Fruit fly (Drosophila melanogaster) whole organism, embryonic: ENCODE measurements around the gene Shaw.

ENCODE experiments used
- CG10366 ChIP-seq: fragments of 200-800 bp; sonication (Bioruptor generic); IDR thresholded peaks from 2 replicates; pipeline ENCODE4 v1.3.6; 2022; ENCODE audit warnings: missing biosample characterization, missing genetic modification characterization
- CG10462 ChIP-seq: fragments of 200-800 bp; sonication (Bioruptor generic); optimal IDR thresholded peaks from 2 replicates; lab custom pipeline; 2016; ENCODE audit warnings: missing biosample characterization, missing genetic modification characterization
- CG10543 ChIP-seq: fragments of 200-800 bp; sonication (Bioruptor generic); optimal IDR thresholded peaks from 3 replicates; lab custom pipeline; 2017; ENCODE audit warnings: missing biosample characterization, mild to moderate bottlenecking, missing genetic modification characterization, moderate library complexity
- CG11723 ChIP-seq: fragments of 200-800 bp; sonication (Bioruptor generic); optimal IDR thresholded peaks from 2 replicates; lab custom pipeline; 2017; ENCODE audit warnings: missing biosample characterization, mild to moderate bottlenecking, missing genetic modification characterization
- CG12236 ChIP-seq: fragments of 200-800 bp; sonication (Bioruptor generic); optimal IDR thresholded peaks from 2 replicates; lab custom pipeline; 2016; ENCODE audit warnings: missing biosample characterization, missing genetic modification characterization
- CG12769 ChIP-seq: fragments of 200-800 bp; sonication (Bioruptor generic); optimal IDR thresholded peaks from 2 replicates; lab custom pipeline; 2019; ENCODE audit warnings: missing biosample characterization, mild to moderate bottlenecking, missing genetic modification characterization, moderate library complexity
- CG1647 ChIP-seq: fragments of 200-800 bp; sonication (Bioruptor generic); optimal IDR thresholded peaks from 3 replicates; lab custom pipeline; 2016; ENCODE audit warnings: missing biosample characterization, missing genetic modification characterization
- CG16813 ChIP-seq: fragments of 200-800 bp; sonication (Bioruptor generic); IDR thresholded peaks from 3 replicates; pipeline ENCODE4 v1.3.6; 2022; ENCODE audit warnings: missing biosample characterization, missing genetic modification characterization; ENCODE audit not compliant: partially characterized antibody
- CG17385 ChIP-seq: fragments of 200-800 bp; sonication (Bioruptor generic); optimal IDR thresholded peaks from 3 replicates; lab custom pipeline; 2018; ENCODE audit warnings: missing biosample characterization, mild to moderate bottlenecking, missing genetic modification characterization
- CG18599 ChIP-seq: fragments of 200-800 bp; sonication (Bioruptor generic); optimal IDR thresholded peaks from 3 replicates; lab custom pipeline; 2017; ENCODE audit warnings: missing biosample characterization, missing genetic modification characterization, mild to moderate bottlenecking, moderate library complexity, missing genetic modification reagents
- CG18619 ChIP-seq: fragments of 200-800 bp; sonication (Bioruptor generic); optimal IDR thresholded peaks from 3 replicates; lab custom pipeline; 2017; ENCODE audit warnings: missing biosample characterization, mild to moderate bottlenecking, missing genetic modification characterization
- CG2889 ChIP-seq: fragments of 200-800 bp; sonication (Bioruptor generic); IDR thresholded peaks from 3 replicates; pipeline ENCODE4 v1.3.6; 2022; ENCODE audit warnings: missing biosample characterization, missing genetic modification characterization
- CG31388 ChIP-seq: fragments of 200-800 bp; sonication (Bioruptor generic); optimal IDR thresholded peaks from 2 replicates; lab custom pipeline; 2016; ENCODE audit warnings: missing biosample characterization, missing genetic modification characterization
- CG32532 ChIP-seq: fragments of 200-800 bp; sonication (Bioruptor generic); IDR thresholded peaks from 2 replicates; pipeline ENCODE4 v1.3.6; 2022; ENCODE audit warnings: missing biosample characterization, missing genetic modification characterization
- CG3847 ChIP-seq: fragments of 200-800 bp; sonication (Bioruptor generic); IDR thresholded peaks from 2 replicates; pipeline ENCODE4 v1.3.6; 2022; ENCODE audit warnings: missing biosample characterization, missing genetic modification characterization
- CG4820 ChIP-seq: fragments of 200-800 bp; sonication (Bioruptor generic); optimal IDR thresholded peaks from 3 replicates; lab custom pipeline; 2016; ENCODE audit warnings: missing biosample characterization, missing genetic modification characterization
- CG6654 ChIP-seq: fragments of 200-800 bp; sonication (Bioruptor generic); optimal IDR thresholded peaks from 2 replicates; lab custom pipeline; 2017; ENCODE audit warnings: missing biosample characterization, mild to moderate bottlenecking, missing genetic modification characterization
- CG7963 ChIP-seq: fragments of 200-800 bp; sonication (Bioruptor generic); IDR thresholded peaks from 3 replicates; pipeline ENCODE4 v1.3.6; 2022; ENCODE audit warnings: missing biosample characterization, missing genetic modification characterization; ENCODE audit not compliant: partially characterized antibody
- CG8478 ChIP-seq: fragments of >200 bp; optimal IDR thresholded peaks from 2 replicates; lab custom pipeline; 2018
- CG8924 ChIP-seq: fragments of 200-800 bp; optimal IDR thresholded peaks from 3 replicates; lab custom pipeline; 2019; ENCODE audit warnings: missing biosample characterization, mild to moderate bottlenecking, missing genetic modification characterization, moderate library complexity
- CG9609 ChIP-seq: fragments of 200-800 bp; sonication (Bioruptor generic); optimal IDR thresholded peaks from 3 replicates; lab custom pipeline; 2016; ENCODE audit warnings: missing biosample characterization, missing genetic modification characterization
- CoRest ChIP-seq: fragments of 200-800 bp; sonication (Bioruptor generic); optimal IDR thresholded peaks from 3 replicates; lab custom pipeline; 2018; ENCODE audit warnings: missing biosample characterization, mild to moderate bottlenecking, missing genetic modification characterization, moderate library complexity
- Dbx ChIP-seq: fragments of 200-800 bp; sonication (Bioruptor generic); IDR thresholded peaks from 3 replicates; pipeline ENCODE4 v1.3.6; 2022; ENCODE audit warnings: missing biosample characterization, missing genetic modification characterization
- E2f2 ChIP-seq: fragments of 200-800 bp; sonication (Bioruptor generic); IDR thresholded peaks from 2 replicates; pipeline ENCODE4 v1.3.6; 2022; ENCODE audit warnings: missing biosample characterization, missing genetic modification characterization
- HLH4C ChIP-seq: fragments of 200-800 bp; sonication (Bioruptor generic); IDR thresholded peaks from 3 replicates; pipeline ENCODE4 v1.3.6; 2022; ENCODE audit warnings: missing biosample characterization, missing genetic modification characterization; ENCODE audit not compliant: partially characterized antibody
- Lpt ChIP-seq: fragments of >200 bp; optimal IDR thresholded peaks from 2 replicates; lab custom pipeline; 2018; ENCODE audit warnings: missing biosample characterization, missing genetic modification characterization
- NFAT ChIP-seq: fragments of 200-800 bp; sonication (Bioruptor generic); IDR thresholded peaks from 2 replicates; pipeline ENCODE4 v1.3.6; 2022; ENCODE audit warnings: missing biosample characterization, missing genetic modification characterization
- ap ChIP-seq: fragments of 200-800 bp; sonication (Bioruptor generic); IDR thresholded peaks from 2 replicates; pipeline ENCODE4 v1.3.6; 2022; ENCODE audit warnings: missing biosample characterization, missing genetic modification characterization
- cas ChIP-seq: fragments of 200-800 bp; sonication (Bioruptor generic); IDR thresholded peaks from 2 replicates; pipeline ENCODE4 v1.3.6; 2022; ENCODE audit warnings: missing biosample characterization, missing genetic modification characterization
- cwo ChIP-seq: fragments of 200-800 bp; sonication (Bioruptor generic); optimal IDR thresholded peaks from 3 replicates; lab custom pipeline; 2017; ENCODE audit warnings: missing biosample characterization, missing genetic modification characterization, mild to moderate bottlenecking, moderate library complexity, missing genetic modification reagents
- dan ChIP-seq: fragments of 200-800 bp; sonication (Bioruptor generic); IDR thresholded peaks from 2 replicates; pipeline ENCODE4 v1.3.6; 2022; ENCODE audit warnings: missing biosample characterization, missing genetic modification characterization
- dmrt99B ChIP-seq: fragments of 200-800 bp; sonication (Bioruptor generic); optimal IDR thresholded peaks from 2 replicates; lab custom pipeline; 2018; ENCODE audit warnings: missing biosample characterization, mild to moderate bottlenecking, missing genetic modification characterization, moderate library complexity
- gce ChIP-seq: fragments of 200-800 bp; sonication (Bioruptor generic); IDR thresholded peaks from 3 replicates; pipeline ENCODE4 v1.3.6; 2022; ENCODE audit warnings: missing biosample characterization, missing genetic modification characterization
- grn ChIP-seq: fragments of 200-800 bp; sonication (Bioruptor generic); optimal IDR thresholded peaks from 3 replicates; lab custom pipeline; 2017; ENCODE audit warnings: missing biosample characterization, missing genetic modification characterization
- gro ChIP-seq: fragments of 200-800 bp; sonication (Bioruptor generic); optimal IDR thresholded peaks from 2 replicates; lab custom pipeline; 2016; ENCODE audit warnings: missing biosample characterization, missing genetic modification characterization
- hkb ChIP-seq, 2 experiments: fragments of 200-800 bp in 1 of 2; fragments of >200 bp in 1 of 2; sonication (Bioruptor generic) in 1 of 2; IDR thresholded peaks in 1 of 2; optimal IDR thresholded peaks in 1 of 2; 2 replicates each; pipeline versions ENCODE4 v1.3.6 to Lab custom; 2017 to 2022; ENCODE audit warnings: missing biosample characterization in 1 of 2, missing genetic modification characterization in 1 of 2
- insv ChIP-seq, 2 experiments: fragments of 200-800 bp; sonication (Bioruptor generic); optimal IDR thresholded peaks; 3 replicates each; lab custom pipeline; 2016 to 2018; ENCODE audit warnings: missing biosample characterization in 2 of 2, missing genetic modification characterization in 2 of 2
- jing ChIP-seq: fragments of 200-800 bp; sonication (Bioruptor generic); optimal IDR thresholded peaks from 2 replicates; lab custom pipeline; 2018; ENCODE audit warnings: missing biosample characterization, mild to moderate bottlenecking, missing genetic modification characterization
- lab ChIP-seq: fragments of 200-800 bp; sonication (Bioruptor generic); optimal IDR thresholded peaks from 3 replicates; lab custom pipeline; 2017; ENCODE audit warnings: missing biosample characterization, missing genetic modification characterization, mild to moderate bottlenecking, moderate library complexity, missing genetic modification reagents
- lmd ChIP-seq: fragments of 200-800 bp; sonication (Bioruptor generic); IDR thresholded peaks from 2 replicates; pipeline ENCODE4 v1.3.6; 2022; ENCODE audit warnings: missing biosample characterization, missing genetic modification characterization
- maf-S ChIP-seq: fragments of 200-800 bp; sonication (Bioruptor generic); optimal IDR thresholded peaks from 2 replicates; lab custom pipeline; 2016; ENCODE audit warnings: missing biosample characterization, missing genetic modification characterization
- pfk ChIP-seq: fragments of 200-800 bp; sonication (Bioruptor generic); optimal IDR thresholded peaks from 2 replicates; lab custom pipeline; 2018; ENCODE audit warnings: missing biosample characterization, mild to moderate bottlenecking, missing genetic modification characterization, moderate library complexity
- phol ChIP-seq: fragments of 200-800 bp; sonication (Bioruptor generic); optimal IDR thresholded peaks from 3 replicates; lab custom pipeline; 2018; ENCODE audit warnings: missing biosample characterization, mild to moderate bottlenecking, missing genetic modification characterization, moderate library complexity
- sd ChIP-seq: fragments of 200-800 bp; sonication (Bioruptor generic); optimal IDR thresholded peaks from 3 replicates; lab custom pipeline; 2018; ENCODE audit warnings: missing biosample characterization, mild to moderate bottlenecking, missing genetic modification characterization, moderate library complexity
- sens-2 ChIP-seq: fragments of 200-800 bp; sonication (Bioruptor generic); IDR thresholded peaks from 2 replicates; pipeline ENCODE4 v1.3.6; 2022; ENCODE audit warnings: missing biosample characterization, missing genetic modification characterization
- tx ChIP-seq: fragments of 200-800 bp; sonication (Bioruptor generic); optimal IDR thresholded peaks from 2 replicates; lab custom pipeline; 2016; ENCODE audit warnings: missing biosample characterization, missing genetic modification characterization

Gene Shaw

DNA sequence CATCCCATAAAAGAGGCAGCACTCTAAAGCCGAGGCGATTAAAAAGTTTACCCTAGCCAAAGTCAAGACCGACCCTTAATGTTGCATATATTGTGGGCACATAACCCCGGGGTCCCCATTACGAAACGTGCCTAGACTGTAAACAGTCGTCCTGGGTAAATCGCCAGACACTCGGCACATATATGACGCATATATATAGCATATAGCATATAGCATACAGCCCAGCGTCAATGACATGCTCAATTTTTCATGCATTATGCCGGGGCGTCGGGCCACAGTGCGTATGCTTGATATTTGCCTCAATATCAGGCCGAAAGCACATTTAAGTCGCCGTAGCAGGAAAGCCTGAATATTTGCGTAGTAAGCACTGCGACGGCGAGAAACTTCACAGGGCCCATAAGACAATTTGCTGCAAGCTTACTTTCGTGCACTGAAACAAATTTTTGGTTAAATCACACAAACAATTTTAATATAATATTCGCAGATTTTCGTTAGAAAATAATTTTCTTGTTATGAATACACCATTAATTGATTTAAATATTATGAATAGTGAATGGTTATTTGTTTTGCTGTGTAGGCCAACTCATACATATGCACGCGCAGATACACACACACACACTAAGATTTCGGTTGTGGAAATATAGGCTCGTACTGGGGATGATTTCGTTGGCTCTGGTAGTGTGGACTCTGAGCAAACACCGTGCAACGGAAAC is 37.0 kb downstream of the Shaw start (continued):
- TF ChIP-seq CG18619 (GFP tag; lab: Kevin White, UChicago) (no peak), sens-2 (GFP tag; lab: Robert Waterston, UW) (no peak), lab (GFP tag; lab: Kevin White, UChicago) (peak; percentile 84), CG9609 (GFP tag; lab: Kevin White, UChicago) (no peak), sd (tag; lab: Kevin White, UChicago) (no peak), CG2889 (0 out of 3 replicates have a peak, but pooled peaks have one; percentile 28), Lpt (GFP tag; lab: Kevin White, UChicago) (no peak), maf-S (GFP tag; lab: Kevin White, UChicago) (no peak), CG18599 (peak; percentile 81), CG4820 (no peak), HLH4C (GFP tag; lab: Robert Waterston, UW) (no peak), CG10543 (GFP tag; lab: Kevin White, UChicago) (no peak), gro (GFP tag; lab: Kevin White, UChicago) (no peak), pfk (GFP tag; lab: Kevin White, UChicago) (no peak), tx (GFP tag; lab: Kevin White, UChicago) (no peak), CG8478 (no peak), CG16813 (GFP tag; lab: Robert Waterston, UW) (no peak), CG10462 (GFP tag; lab: Kevin White, UChicago) (no peak), CG12769 (tag; lab: Kevin White, UChicago) (no peak), NFAT (GFP tag; lab: Robert Waterston, UW) (peak; percentile 19; the same call in 1 of the 2 replicates), CG17385 (peak; percentile 37), phol (tag; lab: Kevin White, UChicago) (peak; percentile 7), CG1647 (GFP tag; lab: Kevin White, UChicago) (no peak), Dbx (peak; percentile 67; the same call in 2 of the 3 replicates), dmrt99B (tag; lab: Kevin White, UChicago) (peak; percentile 53), E2f2 (GFP tag; lab: Robert Waterston, UW) (peak; percentile 25; the same call in 1 of the 2 replicates), CG6654 (GFP tag; lab: Kevin White, UChicago) (no peak), gce (GFP tag; lab: Robert Waterston, UW) (no peak), CG3847 (GFP tag; lab: Robert Waterston, UW) (peak; percentile 28; the same call in 1 of the 2 replicates), CG7963 (no peak), CG31388 (GFP tag; lab: Kevin White, UChicago) (no peak), CoRest (tag; lab: Kevin White, UChicago) (peak; percentile 2), jing (GFP tag; lab: Kevin White, UChicago) (no peak), ap (GFP tag; lab: Robert Waterston, UW) (no peak), cas (GFP tag; lab: Robert Waterston, UW) (0 out of 2 replicates have a peak, but pooled peaks have one; percentile 8), CG10366 (GFP tag; lab: Robert Waterston, UW) (0 out of 2 replicates have a peak, but pooled peaks have one; percentile 7), lmd (GFP tag; lab: Robert Waterston, UW) (peak; percentile 25; the same call in 1 of the 2 replicates), CG12236 (GFP tag; lab: Kevin White, UChicago) (no peak), dan (GFP tag; lab: Robert Waterston, UW) (no peak), CG32532 (GFP tag; lab: Robert Waterston, UW) (peak; percentile 47; the same call in 1 of the 2 replicates), cwo (GFP tag; lab: Kevin White, UChicago) (peak; percentile 50), CG8924 (tag; lab: Kevin White, UChicago) (peak; percentile 43), grn (GFP tag; lab: Kevin White, UChicago) (no peak), hkb (optimal IDR thresholded peaks at IDR 0.05; lab: Kevin White, UChicago) (no peak), hkb (GFP tag; IDR thresholded peaks at IDR 0.05; lab: Robert Waterston, UW) (peak; percentile 64), insv (GFP tag; optimal IDR thresholded peaks at IDR 0.05; lab: Kevin White, UChicago) (no peak), CG11723 (GFP tag; lab: Kevin White, UChicago) (no peak)
